Worm (Caenorhabditis elegans): ENCODE data around the gene ZK1058.9.

DNA sequence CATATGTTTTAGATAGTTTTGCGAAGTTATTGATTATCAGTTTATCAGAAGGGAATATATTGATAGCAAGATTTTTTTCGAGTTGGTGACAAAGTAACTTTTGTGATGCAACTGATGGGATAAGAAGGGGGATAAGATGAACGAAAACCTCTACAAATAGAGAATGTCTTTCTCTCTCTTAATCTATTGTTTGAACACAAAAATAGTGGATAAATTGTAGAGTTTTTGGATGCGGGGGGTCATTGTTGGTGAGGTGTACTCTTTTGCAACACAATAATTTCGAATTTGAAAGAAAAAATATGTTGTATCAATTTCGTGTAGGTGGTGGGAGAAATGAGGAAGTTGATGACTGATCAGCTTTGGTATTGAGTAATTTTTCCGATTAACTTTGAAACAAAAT lies at the start of gene ZK1058.9:
- TF ChIP-seq snpc-4 (GFP tag; optimal IDR thresholded peaks at IDR 0.05), result no peak
- TF ChIP-seq snpc-4 (tag; optimal IDR thresholded peaks at IDR 0.05), result no peak
- no peak for TF ChIP-seq ztf-26 (tag; optimal IDR thresholded peaks at IDR 0.05)
- TF ChIP-seq Y79H2A.3 (GFP tag; conservative IDR thresholded peaks at IDR 0.05), result no peak
- no peak for TF ChIP-seq attf-5 (GFP tag; optimal IDR thresholded peaks at IDR 0.05)
- no peak for TF ChIP-seq sdz-38 (tag; optimal IDR thresholded peaks at IDR 0.05)
